Worm (Caenorhabditis elegans) whole organism, L1 larva: ENCODE measurements around the gene C25H3.15.

Experiments used
- aha-1 ChIP-seq: fragments of 150-350 bp; optimal IDR thresholded peaks from 2 replicates; lab custom pipeline; 2014; ENCODE audit warnings: missing biosample characterization, missing genetic modification characterization
- alr-1 ChIP-seq: fragments of 200-800 bp; sonication (Bioruptor generic); optimal IDR thresholded peaks from 2 replicates; lab custom pipeline; 2018; ENCODE audit warnings: borderline replicate concordance, mild to moderate bottlenecking, missing genetic modification characterization, missing compliant biosample characterization
- aly-2 ChIP-seq: fragments of 150-350 bp; optimal IDR thresholded peaks from 2 replicates; lab custom pipeline; 2014; ENCODE audit warnings: missing biosample characterization, missing genetic modification characterization
- blmp-1 ChIP-seq: fragments of 150-350 bp; optimal IDR thresholded peaks from 2 replicates; lab custom pipeline; 2014; ENCODE audit warnings: missing biosample characterization, missing genetic modification characterization
- ceh-88 ChIP-seq: fragments of 200-800 bp; sonication (Bioruptor generic); IDR thresholded peaks from 2 replicates; pipeline ENCODE4 v1.3.6; 2022; ENCODE audit warnings: missing genetic modification characterization, missing compliant biosample characterization
- dpl-1 ChIP-seq, 3 experiments: fragments of 150-350 bp in 2 of 3; sonication (generic microtip) in 1 of 3; optimal IDR thresholded peaks; 2 replicates each; lab custom pipeline; 2014 to 2017; ENCODE audit warnings: missing biosample characterization in 3 of 3, missing genetic modification characterization in 3 of 3, missing genetic modification reagents in 3 of 3
- efl-1 ChIP-seq, 4 experiments: fragments of 150-350 bp; optimal IDR thresholded peaks in 3 of 4; peaks in 1 of 4; 1 replicate in 1 of 4; 2 replicates in 3 of 4; lab custom pipeline; 2014; ENCODE audit warnings: missing biosample characterization in 2 of 4, missing genetic modification characterization in 2 of 4, missing genetic modification reagents in 2 of 4
- elt-2 ChIP-seq: sonication (generic microtip); optimal IDR thresholded peaks from 2 replicates; lab custom pipeline; 2016; ENCODE audit warnings: missing genetic modification characterization, mild to moderate bottlenecking, inconsistent platforms, missing compliant biosample characterization, missing genetic modification reagents
- elt-3 ChIP-seq, 6 experiments: fragments of 150-350 bp in 1 of 6; sonication (generic microtip); optimal IDR thresholded peaks; 2 replicates each; lab custom pipeline; 2017 to 2018; ENCODE audit warnings: missing biosample characterization in 6 of 6, missing genetic modification characterization in 6 of 6, inconsistent platforms in 1 of 6
- ets-5 ChIP-seq: fragments of 200-800 bp; sonication (Bioruptor generic); IDR thresholded peaks from 2 replicates; pipeline ENCODE4 v1.3.6; 2022; ENCODE audit warnings: missing genetic modification characterization, missing compliant biosample characterization
- fkh-10 ChIP-seq: sonication (generic microtip); optimal IDR thresholded peaks from 2 replicates; lab custom pipeline; 2017; ENCODE audit warnings: missing biosample characterization, missing genetic modification reagents, missing genetic modification characterization
- fkh-4 ChIP-seq: sonication (generic microtip); optimal IDR thresholded peaks from 2 replicates; lab custom pipeline; 2016; ENCODE audit warnings: missing compliant biosample characterization, missing genetic modification characterization, borderline replicate concordance
- isw-1 ChIP-seq: fragments of 200-800 bp; sonication (Bioruptor generic); IDR thresholded peaks from 2 replicates; pipeline ENCODE4 v1.3.6; 2022; ENCODE audit warnings: missing genetic modification characterization, missing compliant biosample characterization
- lin-14 ChIP-seq: fragments of 200-800 bp; sonication (Bioruptor generic); optimal IDR thresholded peaks from 2 replicates; lab custom pipeline; 2018; ENCODE audit warnings: mild to moderate bottlenecking, missing genetic modification characterization, moderate library complexity, missing compliant biosample characterization
- lin-35 ChIP-seq, 2 experiments: fragments of 150-350 bp; optimal IDR thresholded peaks; 2 replicates each; lab custom pipeline; 2014; ENCODE audit warnings: missing biosample characterization in 2 of 2, missing genetic modification characterization in 2 of 2, missing genetic modification reagents in 2 of 2
- lsy-2 ChIP-seq, 2 experiments: fragments of 150-350 bp; optimal IDR thresholded peaks; 2 replicates each; lab custom pipeline; 2014; ENCODE audit warnings: missing biosample characterization in 2 of 2, missing genetic modification characterization in 2 of 2
- mdl-1 ChIP-seq, 2 experiments: fragments of 150-350 bp; optimal IDR thresholded peaks; 2 replicates each; lab custom pipeline; 2014 to 2017; ENCODE audit warnings: missing biosample characterization in 2 of 2, missing genetic modification characterization in 2 of 2, inconsistent platforms in 1 of 2
- mef-2 ChIP-seq: fragments of 150-350 bp; optimal IDR thresholded peaks from 2 replicates; lab custom pipeline; 2014; ENCODE audit warnings: missing biosample characterization, missing genetic modification characterization
- nhr-237 ChIP-seq: fragments of 150-350 bp; optimal IDR thresholded peaks from 2 replicates; lab custom pipeline; 2014; ENCODE audit warnings: missing biosample characterization, missing genetic modification characterization
- nhr-28 ChIP-seq: fragments of 150-350 bp; optimal IDR thresholded peaks from 2 replicates; lab custom pipeline; 2014; ENCODE audit warnings: missing biosample characterization, missing genetic modification characterization
- nhr-71 ChIP-seq: sonication (generic microtip); optimal IDR thresholded peaks from 2 replicates; lab custom pipeline; 2016; ENCODE audit warnings: mild to moderate bottlenecking, missing genetic modification characterization, moderate library complexity, missing compliant biosample characterization
- nhr-76 ChIP-seq: sonication (generic microtip); optimal IDR thresholded peaks from 2 replicates; lab custom pipeline; 2017; ENCODE audit warnings: missing biosample characterization, missing genetic modification characterization
- nhr-77 ChIP-seq: fragments of 150-350 bp; optimal IDR thresholded peaks from 2 replicates; lab custom pipeline; 2014; ENCODE audit warnings: missing biosample characterization, missing genetic modification characterization
- nhr-85 ChIP-seq: sonication (generic microtip); peaks from one replicate; lab custom pipeline; 2016; ENCODE audit warnings: missing genetic modification characterization, inconsistent platforms, missing compliant biosample characterization
- nhr-90 ChIP-seq: sonication (generic microtip); optimal IDR thresholded peaks from 2 replicates; lab custom pipeline; 2016; ENCODE audit warnings: mild to moderate bottlenecking, missing genetic modification characterization, missing compliant biosample characterization; ENCODE audit not compliant: poor library complexity
- pqm-1 ChIP-seq: sonication (generic microtip); optimal IDR thresholded peaks from 3 replicates; lab custom pipeline; 2017; ENCODE audit warnings: missing biosample characterization, missing genetic modification characterization
- rnt-1 ChIP-seq: sonication (generic microtip); optimal IDR thresholded peaks from 2 replicates; lab custom pipeline; 2016; ENCODE audit warnings: mild to moderate bottlenecking, missing genetic modification characterization, moderate library complexity, missing compliant biosample characterization
- snu-23 ChIP-seq: sonication (generic microtip); optimal IDR thresholded peaks from 2 replicates; lab custom pipeline; 2016; ENCODE audit warnings: missing genetic modification characterization, missing compliant biosample characterization
- sox-4 ChIP-seq: sonication (generic microtip); optimal IDR thresholded peaks from 2 replicates; lab custom pipeline; 2016; ENCODE audit warnings: missing genetic modification characterization, missing compliant biosample characterization
- swsn-7 ChIP-seq: sonication (generic microtip); optimal IDR thresholded peaks from 2 replicates; lab custom pipeline; 2016; ENCODE audit warnings: missing genetic modification characterization, missing compliant biosample characterization
- tbx-2 ChIP-seq: sonication (generic microtip); optimal IDR thresholded peaks from 2 replicates; lab custom pipeline; 2016; ENCODE audit warnings: missing genetic modification characterization, missing compliant biosample characterization
- tlp-1 ChIP-seq: fragments of 150-350 bp; optimal IDR thresholded peaks from 2 replicates; lab custom pipeline; 2014; ENCODE audit warnings: missing biosample characterization, missing genetic modification characterization
- unc-130 ChIP-seq: fragments of 150-350 bp; optimal IDR thresholded peaks from 2 replicates; lab custom pipeline; 2017; ENCODE audit warnings: missing biosample characterization, missing genetic modification characterization, inconsistent platforms

Gene C25H3.15

ce11 chrII:5701485-5701884 is 36.4 kb downstream of the C25H3.15 start (continued):
- TF ChIP-seq nhr-90 (tag; lab: Kevin White, UChicago), result peak; percentile 87
- peak; percentile 17 for TF ChIP-seq blmp-1 (tag; lab: Kevin White, UChicago)
- TF ChIP-seq nhr-71 (tag; lab: Kevin White, UChicago), result peak; percentile 89
- TF ChIP-seq lsy-2 (tag; optimal IDR thresholded peaks at IDR 0.05; lab: Kevin White, UChicago), result peak; percentile 55 to 77
- TF ChIP-seq efl-1 (optimal IDR thresholded peaks at IDR 0.05; lab: Kevin White, UChicago), result peak; percentile 56 to 69
- peak; percentile 32 to 95 for TF ChIP-seq efl-1 (GFP tag; optimal IDR thresholded peaks at IDR 0.05 in 1 of 2; lab: Kevin White, UChicago)
- peak; percentile 60 for TF ChIP-seq nhr-77
- TF ChIP-seq isw-1 (GFP tag; lab: Robert Waterston, UW), result peak; percentile 20
- no peak for TF ChIP-seq nhr-237 (tag; lab: Kevin White, UChicago)
- peak; percentile 43 for TF ChIP-seq unc-130 (tag; lab: Kevin White, UChicago)
- TF ChIP-seq elt-3 (tag; optimal IDR thresholded peaks at IDR 0.05; lab: Kevin White, UChicago), result peak in 1 of 6 experiments; percentile 35
- TF ChIP-seq pqm-1 (tag; lab: Kevin White, UChicago), result no peak
- TF ChIP-seq dpl-1 (GFP tag; optimal IDR thresholded peaks at IDR 0.05; lab: Kevin White, UChicago), result peak; percentile 40 to 50 (median 43)
- TF ChIP-seq mef-2, result no peak
- peak; percentile 93 for TF ChIP-seq rnt-1
- TF ChIP-seq tlp-1 (tag; lab: Kevin White, UChicago), result no peak
- peak; percentile 78 for TF ChIP-seq swsn-7 (tag; lab: Kevin White, UChicago)
- TF ChIP-seq ceh-88, result no peak
- no peak for TF ChIP-seq nhr-76

- TF ChIP-seq fkh-10 (GFP tag; lab: Kevin White, UChicago) (peak; percentile 29), efl-1 (optimal IDR thresholded peaks at IDR 0.05; lab: Kevin White, UChicago) (no peak), efl-1 (GFP tag; optimal IDR thresholded peaks at IDR 0.05 in 1 of 2; lab: Kevin White, UChicago) (peak in 1 of 2 experiments; percentile 50), snu-23 (GFP tag; lab: Kevin White, UChicago) (peak; percentile 29), lin-14 (GFP tag; lab: Kevin White, UChicago) (peak; percentile 46), blmp-1 (tag; lab: Kevin White, UChicago) (peak; percentile 69), unc-130 (tag; lab: Kevin White, UChicago) (no peak), alr-1 (tag; lab: Kevin White, UChicago) (no peak), nhr-85 (tag; lab: Kevin White, UChicago) (peak; percentile 78)
Observed at ce11 chrII:5702611-5703192, 37.6 kb downstream of the C25H3.15 start.

ce11 chrII:5704479-5704878 is 39.4 kb downstream of the C25H3.15 start:
- no peak for TF ChIP-seq nhr-28 (tag; lab: Kevin White, UChicago)
- peak; percentile 15 for TF ChIP-seq nhr-85 (tag; lab: Kevin White, UChicago)
- TF ChIP-seq lin-14 (GFP tag; lab: Kevin White, UChicago), result peak; percentile 55
- TF ChIP-seq aha-1 (tag; lab: Kevin White, UChicago), result no peak
- peak; percentile 93 for TF ChIP-seq blmp-1 (tag; lab: Kevin White, UChicago)

- TF ChIP-seq mdl-1 (tag; optimal IDR thresholded peaks at IDR 0.05; lab: Kevin White, UChicago), result no peak
- TF ChIP-seq tbx-2, result no peak
- no peak for TF ChIP-seq sox-4 (tag; lab: Kevin White, UChicago)
- no peak for TF ChIP-seq lin-35 (GFP tag; optimal IDR thresholded peaks at IDR 0.05; lab: Kevin White, UChicago)
- no peak for TF ChIP-seq lsy-2 (tag; optimal IDR thresholded peaks at IDR 0.05; lab: Kevin White, UChicago)
- TF ChIP-seq aly-2 (tag; lab: Kevin White, UChicago), result no peak
- no peak for TF ChIP-seq elt-3 (tag; optimal IDR thresholded peaks at IDR 0.05; lab: Kevin White, UChicago)
- peak; percentile 12 for TF ChIP-seq blmp-1 (tag; lab: Kevin White, UChicago)
- TF ChIP-seq nhr-71 (tag; lab: Kevin White, UChicago), result no peak
- TF ChIP-seq nhr-77, result no peak
- no peak for TF ChIP-seq elt-2
- TF ChIP-seq lin-14 (GFP tag; lab: Kevin White, UChicago), result peak; percentile 27
- no peak for TF ChIP-seq ets-5 (GFP tag; lab: Robert Waterston, UW)
- no peak for TF ChIP-seq fkh-4
Observed at ce11 chrII:5707532-5707931, 42.4 kb downstream of the C25H3.15 start, which contains the start of gene osta-2. Gene osta-2, plus strand, starts transcription at chrII:5707691.
